Worm (Caenorhabditis elegans): ENCODE results near the gene C09E10.3.

- TF ChIP-seq mdl-1 (tag; optimal IDR thresholded peaks at IDR 0.05): no peak
- TF ChIP-seq grh-1 (GFP tag; IDR thresholded peaks at IDR 0.05): no peak
- TF ChIP-seq irx-1 (tag; optimal IDR thresholded peaks at IDR 0.05): no peak
- no peak for TF ChIP-seq skn-1 (tag; optimal IDR thresholded peaks at IDR 0.05)
- no peak for TF ChIP-seq F16B12.6 (tag; optimal IDR thresholded peaks at IDR 0.05)
- no peak for TF ChIP-seq ama-1 (optimal IDR thresholded peaks at IDR 0.05)
- TF ChIP-seq tbx-2 (tag; optimal IDR thresholded peaks at IDR 0.05): no peak
- no peak for TF ChIP-seq aly-2 (tag; optimal IDR thresholded peaks at IDR 0.05)
- TF ChIP-seq zag-1 (tag; optimal IDR thresholded peaks at IDR 0.05): no peak
- TF ChIP-seq C16A3.4 (tag; optimal IDR thresholded peaks at IDR 0.05): no peak
Observed at ce11 chrX:945669-946068, 45.5 kb downstream of the C09E10.3 start.
